Fruit fly (Drosophila melanogaster) whole organism, embryonic: ENCODE data around the gene CG17549.

Source experiments
- B-H1 ChIP-seq: fragments of 200-800 bp; sonication (Bioruptor generic); IDR thresholded peaks from 3 replicates; pipeline ENCODE4 v1.3.6; 2022; ENCODE audit warnings: missing biosample characterization, missing genetic modification characterization
- CG10321 ChIP-seq: fragments of 200-800 bp; sonication (Bioruptor generic); IDR thresholded peaks from 2 replicates; pipeline ENCODE4 v1.3.6; 2022; ENCODE audit warnings: missing biosample characterization, missing genetic modification characterization
- CG10565 ChIP-seq: fragments of 200-800 bp; sonication (Bioruptor generic); optimal IDR thresholded peaks from 3 replicates; lab custom pipeline; 2016; ENCODE audit warnings: missing biosample characterization, mild to moderate bottlenecking, missing genetic modification characterization
- CG11093 ChIP-seq: fragments of 200-800 bp; sonication (Bioruptor generic); IDR thresholded peaks from 3 replicates; pipeline ENCODE4 v1.3.6; 2022; ENCODE audit warnings: missing biosample characterization, missing genetic modification characterization
- CG12299 ChIP-seq: fragments of 200-800 bp; sonication (Bioruptor generic); optimal IDR thresholded peaks from 2 replicates; lab custom pipeline; 2018; ENCODE audit warnings: missing biosample characterization, mild to moderate bottlenecking, missing genetic modification characterization
- CG14710 ChIP-seq: fragments of 200-800 bp; sonication (Bioruptor generic); optimal IDR thresholded peaks from 3 replicates; lab custom pipeline; 2019; ENCODE audit warnings: missing biosample characterization, mild to moderate bottlenecking, missing genetic modification characterization, moderate library complexity
- CG15011 ChIP-seq: fragments of 200-800 bp; sonication (Bioruptor generic); optimal IDR thresholded peaks from 3 replicates; lab custom pipeline; 2018; ENCODE audit warnings: missing biosample characterization, mild to moderate bottlenecking, missing genetic modification characterization
- CG15696 ChIP-seq: fragments of 200-800 bp; sonication (Bioruptor generic); optimal IDR thresholded peaks from 2 replicates; lab custom pipeline; 2019; ENCODE audit warnings: missing biosample characterization, mild to moderate bottlenecking, missing genetic modification characterization, moderate library complexity
- CG1602 ChIP-seq: fragments of 200-800 bp; sonication (Bioruptor generic); optimal IDR thresholded peaks from 3 replicates; lab custom pipeline; 2016; ENCODE audit warnings: missing biosample characterization, missing genetic modification characterization
- CG17568 ChIP-seq: fragments of 200-800 bp; sonication (Bioruptor generic); optimal IDR thresholded peaks from 2 replicates; lab custom pipeline; 2018; ENCODE audit warnings: missing biosample characterization, mild to moderate bottlenecking, missing genetic modification characterization, moderate library complexity
- CG3995 ChIP-seq: fragments of 200-800 bp; sonication (Bioruptor generic); optimal IDR thresholded peaks from 3 replicates; lab custom pipeline; 2016; ENCODE audit warnings: missing biosample characterization, missing genetic modification characterization
- CG5245 ChIP-seq: fragments of 200-800 bp; sonication (Bioruptor generic); optimal IDR thresholded peaks from 3 replicates; lab custom pipeline; 2016; ENCODE audit warnings: missing biosample characterization, missing genetic modification characterization
- CG6272 ChIP-seq: fragments of 200-800 bp; sonication (Bioruptor generic); IDR thresholded peaks from 2 replicates; pipeline ENCODE4 v1.3.6; 2022; ENCODE audit warnings: missing biosample characterization, missing genetic modification characterization
- CG7963 ChIP-seq: fragments of 200-800 bp; sonication (Bioruptor generic); IDR thresholded peaks from 3 replicates; pipeline ENCODE4 v1.3.6; 2022; ENCODE audit warnings: missing biosample characterization, missing genetic modification characterization; ENCODE audit not compliant: partially characterized antibody
- CG8388 ChIP-seq: fragments of 200-800 bp; sonication (Bioruptor generic); optimal IDR thresholded peaks from 2 replicates; lab custom pipeline; 2019; ENCODE audit warnings: missing biosample characterization, mild to moderate bottlenecking, missing genetic modification characterization, moderate library complexity
- CG9215 ChIP-seq: fragments of 200-800 bp; sonication (Bioruptor generic); IDR thresholded peaks from 2 replicates; pipeline ENCODE4 v1.3.6; 2022; ENCODE audit warnings: missing biosample characterization, missing genetic modification characterization
- CG9876 ChIP-seq: fragments of 200-800 bp; sonication (Bioruptor generic); optimal IDR thresholded peaks from 2 replicates; lab custom pipeline; 2016; ENCODE audit warnings: missing biosample characterization, missing genetic modification characterization
- CkIIα-i1 ChIP-seq: fragments of 200-800 bp; sonication (Bioruptor generic); IDR thresholded peaks from 2 replicates; pipeline ENCODE4 v1.3.6; 2022; ENCODE audit warnings: missing biosample characterization, missing genetic modification characterization
- D19B ChIP-seq: fragments of 200-800 bp; sonication (Bioruptor generic); optimal IDR thresholded peaks from 2 replicates; lab custom pipeline; 2017; ENCODE audit warnings: missing biosample characterization, mild to moderate bottlenecking, missing genetic modification characterization
- Ets65A ChIP-seq: fragments of 200-800 bp; sonication (Bioruptor generic); peaks from one replicate; lab custom pipeline; 2016; ENCODE audit warnings: missing biosample characterization, missing genetic modification characterization
- Hr78 ChIP-seq, 2 experiments: fragments of 200-800 bp in 1 of 2; fragments of >200 bp in 1 of 2; sonication (Bioruptor generic) in 1 of 2; optimal IDR thresholded peaks; 2 replicates each; lab custom pipeline; 2017 to 2019; ENCODE audit warnings: missing biosample characterization in 2 of 2, missing genetic modification characterization in 2 of 2, mild to moderate bottlenecking in 1 of 2, moderate library complexity in 1 of 2
- Jarid2 ChIP-seq: fragments of 200-800 bp; sonication (Bioruptor generic); optimal IDR thresholded peaks from 3 replicates; lab custom pipeline; 2017; ENCODE audit warnings: mild to moderate bottlenecking, missing biosample characterization, missing genetic modification reagents, missing genetic modification characterization
- MTF-1 ChIP-seq: fragments of 200-800 bp; sonication (Bioruptor generic); optimal IDR thresholded peaks from 2 replicates; lab custom pipeline; 2018; ENCODE audit warnings: missing biosample characterization, mild to moderate bottlenecking, missing genetic modification characterization, borderline replicate concordance
- NFAT ChIP-seq: fragments of 200-800 bp; sonication (Bioruptor generic); IDR thresholded peaks from 2 replicates; pipeline ENCODE4 v1.3.6; 2022; ENCODE audit warnings: missing biosample characterization, missing genetic modification characterization
- Optix ChIP-seq: fragments of 200-800 bp; sonication (Bioruptor generic); IDR thresholded peaks from 3 replicates; pipeline ENCODE4 v1.3.6; 2022; ENCODE audit warnings: missing biosample characterization, missing genetic modification characterization
- PHDP ChIP-seq: fragments of 200-800 bp; sonication (Bioruptor generic); optimal IDR thresholded peaks from 3 replicates; lab custom pipeline; 2018; ENCODE audit warnings: missing biosample characterization, mild to moderate bottlenecking, missing genetic modification characterization, moderate library complexity
- Sry-δ ChIP-seq: fragments of 200-800 bp; sonication (Bioruptor generic); optimal IDR thresholded peaks from 2 replicates; lab custom pipeline; 2016; ENCODE audit warnings: missing biosample characterization, missing genetic modification characterization
- Vsx1 ChIP-seq: fragments of 200-800 bp; sonication (Bioruptor generic); optimal IDR thresholded peaks from 2 replicates; lab custom pipeline; 2017; ENCODE audit warnings: missing biosample characterization, mild to moderate bottlenecking, missing genetic modification characterization, missing genetic modification reagents
- amos ChIP-seq: fragments of 200-800 bp; sonication (Bioruptor generic); IDR thresholded peaks from 2 replicates; pipeline ENCODE4 v1.3.6; 2022; ENCODE audit warnings: missing biosample characterization, missing genetic modification characterization; ENCODE audit not compliant: partially characterized antibody
- aop ChIP-seq: fragments of 200-800 bp; sonication (Bioruptor generic); IDR thresholded peaks from 2 replicates; pipeline ENCODE4 v1.3.6; 2022; ENCODE audit warnings: missing biosample characterization, missing genetic modification characterization
- ap ChIP-seq: fragments of 200-800 bp; sonication (Bioruptor generic); IDR thresholded peaks from 2 replicates; pipeline ENCODE4 v1.3.6; 2022; ENCODE audit warnings: missing biosample characterization, missing genetic modification characterization
- ara ChIP-seq: fragments of 200-800 bp; sonication (Bioruptor generic); IDR thresholded peaks from 2 replicates; pipeline ENCODE4 v1.3.6; 2022; ENCODE audit warnings: missing biosample characterization, missing genetic modification characterization
- cg ChIP-seq: fragments of 200-800 bp; sonication (Bioruptor generic); optimal IDR thresholded peaks from 3 replicates; lab custom pipeline; 2019; ENCODE audit warnings: missing biosample characterization, mild to moderate bottlenecking, missing genetic modification characterization, moderate library complexity
- ci ChIP-seq: fragments of 200-800 bp; sonication (Bioruptor generic); IDR thresholded peaks from 3 replicates; pipeline ENCODE4 v1.3.6; 2022; ENCODE audit warnings: missing biosample characterization, missing genetic modification characterization
- dati ChIP-seq: fragments of 200-800 bp; sonication (Bioruptor generic); IDR thresholded peaks from 2 replicates; pipeline ENCODE4 v1.3.6; 2022; ENCODE audit warnings: missing biosample characterization, missing genetic modification characterization
- dysf ChIP-seq: fragments of 200-800 bp; sonication (Bioruptor generic); IDR thresholded peaks from 3 replicates; pipeline ENCODE4 v1.3.6; 2022; ENCODE audit warnings: missing biosample characterization, missing genetic modification characterization
- emc ChIP-seq: fragments of 200-800 bp; sonication (Bioruptor generic); optimal IDR thresholded peaks from 2 replicates; lab custom pipeline; 2016; ENCODE audit warnings: missing biosample characterization, missing genetic modification characterization
- h ChIP-seq: fragments of >200 bp; optimal IDR thresholded peaks from 2 replicates; lab custom pipeline; 2017
- hth ChIP-seq: fragments of >200 bp; optimal IDR thresholded peaks from 2 replicates; lab custom pipeline; 2017; ENCODE audit warnings: inconsistent platforms
- kni ChIP-seq: fragments of 200-800 bp; sonication (Bioruptor generic); optimal IDR thresholded peaks from 3 replicates; lab custom pipeline; 2017; ENCODE audit warnings: mild to moderate bottlenecking, missing biosample characterization, missing genetic modification reagents, missing genetic modification characterization
- onecut ChIP-seq: fragments of 200-800 bp; sonication (Bioruptor generic); IDR thresholded peaks from 2 replicates; pipeline ENCODE4 v1.3.6; 2022; ENCODE audit warnings: missing biosample characterization, missing genetic modification characterization
- pfk ChIP-seq: fragments of 200-800 bp; sonication (Bioruptor generic); optimal IDR thresholded peaks from 2 replicates; lab custom pipeline; 2018; ENCODE audit warnings: missing biosample characterization, mild to moderate bottlenecking, missing genetic modification characterization, moderate library complexity
- slbo ChIP-seq: fragments of 200-800 bp; sonication (Bioruptor generic); IDR thresholded peaks from 2 replicates; pipeline ENCODE4 v1.3.6; 2022; ENCODE audit warnings: missing biosample characterization, missing genetic modification characterization
- slp2 ChIP-seq: fragments of 200-800 bp; sonication (Bioruptor generic); optimal IDR thresholded peaks from 2 replicates; lab custom pipeline; 2016; ENCODE audit warnings: missing biosample characterization, missing genetic modification characterization
- sob ChIP-seq: fragments of 200-800 bp; sonication (Bioruptor generic); IDR thresholded peaks from 2 replicates; pipeline ENCODE4 v1.3.6; 2022; ENCODE audit warnings: missing biosample characterization, missing genetic modification characterization
- sr ChIP-seq: fragments of 200-800 bp; sonication (Bioruptor generic); IDR thresholded peaks from 3 replicates; pipeline ENCODE4 v1.3.6; 2022; ENCODE audit warnings: missing biosample characterization, missing genetic modification characterization
- tgo ChIP-seq: fragments of 200-800 bp; sonication (Bioruptor generic); IDR thresholded peaks from 3 replicates; pipeline ENCODE4 v1.3.6; 2022; ENCODE audit warnings: missing biosample characterization, missing genetic modification characterization
- tll ChIP-seq, 2 experiments: fragments of 200-800 bp in 1 of 2; fragments of >200 bp in 1 of 2; sonication (Bioruptor generic) in 1 of 2; optimal IDR thresholded peaks; 2 replicates each; lab custom pipeline; 2017 to 2019; ENCODE audit warnings: missing biosample characterization in 2 of 2, missing genetic modification characterization in 2 of 2, mild to moderate bottlenecking in 1 of 2, moderate library complexity in 1 of 2
- twi ChIP-seq: fragments of 200-800 bp; optimal IDR thresholded peaks from 2 replicates; lab custom pipeline; 2019; ENCODE audit warnings: missing biosample characterization, mild to moderate bottlenecking, missing genetic modification characterization, moderate library complexity
- vnd ChIP-seq: fragments of 200-800 bp; sonication (Bioruptor generic); IDR thresholded peaks from 3 replicates; pipeline ENCODE4 v1.3.6; 2022; ENCODE audit warnings: missing biosample characterization, missing genetic modification characterization; ENCODE audit not compliant: partially characterized antibody
- wek ChIP-seq: fragments of 200-800 bp; sonication (Bioruptor generic); optimal IDR thresholded peaks from 3 replicates; lab custom pipeline; 2018; ENCODE audit warnings: missing biosample characterization, mild to moderate bottlenecking, missing genetic modification characterization, moderate library complexity
- zen ChIP-seq: fragments of 200-800 bp; sonication (Bioruptor generic); optimal IDR thresholded peaks from 3 replicates; lab custom pipeline; 2018; ENCODE audit warnings: missing biosample characterization, mild to moderate bottlenecking, missing genetic modification characterization, moderate library complexity

Gene CG17549

DNA sequence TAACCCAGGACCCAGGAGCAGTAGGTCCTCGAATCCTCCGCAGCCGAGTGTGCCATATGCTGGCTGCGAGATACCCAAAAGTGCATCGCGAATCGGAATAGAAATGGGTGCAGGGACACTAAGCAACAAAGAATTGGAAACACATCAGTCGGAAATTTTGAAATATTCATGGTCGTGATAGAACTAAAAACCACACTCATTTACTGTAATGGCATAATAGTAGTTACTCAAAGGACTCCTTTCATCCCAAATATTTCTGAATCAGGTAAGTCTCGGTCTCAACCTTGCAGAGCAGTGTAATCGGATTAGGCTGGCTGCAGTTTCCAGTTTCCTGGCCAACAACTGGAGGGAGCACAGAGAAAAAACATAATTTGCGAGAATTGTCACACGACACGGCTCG lies 13.7 kb downstream of the CG17549 start (continued):
- TF ChIP-seq D19B (GFP tag; lab: Kevin White, UChicago) (no peak), tgo (GFP tag; lab: Robert Waterston, UW) (no peak; the same call in 2 of the 3 replicates), onecut (GFP tag; lab: Robert Waterston, UW) (no peak), CG7963 (GFP tag; lab: Robert Waterston, UW) (no peak), CG6272 (GFP tag; lab: Robert Waterston, UW) (no peak), kni (GFP tag; lab: Kevin White, UChicago) (no peak), CG1602 (peak; percentile 12), CG3995 (GFP tag; lab: Kevin White, UChicago) (no peak), CG11093 (GFP tag; lab: Robert Waterston, UW) (0 out of 3 replicates have a peak, but pooled peaks have one; percentile 30), vnd (GFP tag; lab: Robert Waterston, UW) (no peak), CkIIα-i1 (GFP tag; lab: Robert Waterston, UW) (no peak), Optix (GFP tag; lab: Robert Waterston, UW) (peak; percentile 45; the same call in 1 of the 3 replicates), CG9876 (no peak), sob (no peak; the same call in 1 of the 2 replicates), emc (GFP tag; lab: Kevin White, UChicago) (no peak), ci (GFP tag; lab: Robert Waterston, UW) (peak; percentile 76), wek (GFP tag; lab: Kevin White, UChicago) (no peak), pfk (GFP tag; lab: Kevin White, UChicago) (no peak), CG8388 (GFP tag; lab: Kevin White, UChicago) (peak; percentile 62), dysf (GFP tag; lab: Robert Waterston, UW) (no peak), twi (tag; lab: Kevin White, UChicago) (no peak), ap (GFP tag; lab: Robert Waterston, UW) (no peak), CG10565 (GFP tag; lab: Kevin White, UChicago) (no peak), PHDP (tag; lab: Kevin White, UChicago) (no peak), slbo (GFP tag; lab: Robert Waterston, UW) (no peak), CG9215 (GFP tag; lab: Robert Waterston, UW) (no peak), Vsx1 (GFP tag; lab: Kevin White, UChicago) (no peak), CG5245 (GFP tag; lab: Kevin White, UChicago) (peak; percentile 18), h (lab: Kevin White, UChicago) (no peak), ara (GFP tag; lab: Robert Waterston, UW) (peak; percentile 60; the same call in 1 of the 2 replicates), Jarid2 (GFP tag; lab: Kevin White, UChicago) (no peak), CG15011 (GFP tag; lab: Kevin White, UChicago) (no peak), CG15696 (peak; percentile 69), Ets65A (GFP tag; lab: Kevin White, UChicago) (no peak), tll (GFP tag; optimal IDR thresholded peaks at IDR 0.05; lab: Kevin White, UChicago) (no peak), CG14710 (tag; lab: Kevin White, UChicago) (peak; percentile 50), amos (GFP tag; lab: Robert Waterston, UW) (no peak), NFAT (GFP tag; lab: Robert Waterston, UW) (no peak), sr (no peak), cg (GFP tag; lab: Kevin White, UChicago) (no peak), aop (GFP tag; lab: Robert Waterston, UW) (no peak), CG10321 (GFP tag; lab: Robert Waterston, UW) (no peak), hth (lab: Kevin White, UChicago) (no peak), MTF-1 (GFP tag; lab: Kevin White, UChicago) (no peak), B-H1 (no peak), Hr78 (GFP tag; optimal IDR thresholded peaks at IDR 0.05; lab: Kevin White, UChicago) (no peak), slp2 (GFP tag; lab: Kevin White, UChicago) (no peak), CG12299 (tag; lab: Kevin White, UChicago) (no peak), dati (no peak), zen (tag; lab: Kevin White, UChicago) (peak; percentile 30), Sry-δ (no peak), CG17568 (GFP tag; lab: Kevin White, UChicago) (no peak)
